Worm (Caenorhabditis elegans): ENCODE results near the gene pdha-1.
A peak's percentile ranks its signal among the peaks of the same experiment; 100 is the strongest.

pdha-1 gene

ce11 chrII:8075324-8075810 is 9.3 kb downstream of the pdha-1 start, which contains the start of gene K02C4.2 (continued):
- TF ChIP-seq hpl-2 (GFP tag; optimal IDR thresholded peaks at IDR 0.05) (peak; percentile 56), unc-30 (tag; optimal IDR thresholded peaks at IDR 0.05) (no peak), lin-39 (tag; optimal IDR thresholded peaks at IDR 0.05) (peak; percentile 18), irx-1 (tag; optimal IDR thresholded peaks at IDR 0.05) (peak; percentile 48), nhr-237 (tag; optimal IDR thresholded peaks at IDR 0.05) (no peak), mdl-1 (tag; optimal IDR thresholded peaks at IDR 0.05) (peak in 1 of 2 experiments; percentile 88), elt-2 (tag; optimal IDR thresholded peaks at IDR 0.05) (peak; percentile 59), isw-1 (GFP tag; IDR thresholded peaks at IDR 0.05) (no peak), nhr-28 (tag; optimal IDR thresholded peaks at IDR 0.05) (no peak), fos-1 (tag; optimal IDR thresholded peaks at IDR 0.05) (peak; percentile 41), ceh-82 (tag; optimal IDR thresholded peaks at IDR 0.05) (peak in 2 of 3 experiments; percentile 26 to 60), ets-5 (GFP tag; IDR thresholded peaks at IDR 0.05) (no peak), nhr-71 (tag; optimal IDR thresholded peaks at IDR 0.05) (peak; percentile 83), mep-1 (tag; optimal IDR thresholded peaks at IDR 0.05) (peak; percentile 87), C34B4.2 (tag; optimal IDR thresholded peaks at IDR 0.05) (no peak), lin-15B (tag; optimal IDR thresholded peaks at IDR 0.05) (no peak), zag-1 (tag; optimal IDR thresholded peaks at IDR 0.05) (no peak), nhr-11 (tag; optimal IDR thresholded peaks at IDR 0.05) (no peak), aly-2 (tag; optimal IDR thresholded peaks at IDR 0.05) (peak; percentile 64), C16A3.4 (tag; optimal IDR thresholded peaks at IDR 0.05) (peak; percentile 88), unc-130 (tag; optimal IDR thresholded peaks at IDR 0.05) (peak; percentile 89), nhr-77 (tag; optimal IDR thresholded peaks at IDR 0.05) (peak; percentile 75), ceh-90 (tag; optimal IDR thresholded peaks at IDR 0.05) (no peak), xbp-1 (tag; optimal IDR thresholded peaks at IDR 0.05) (peak; percentile 56), Y116A8C.19 (tag; optimal IDR thresholded peaks at IDR 0.05; ENCODE audit: borderline replicate concordance) (no peak), sox-4 (tag; optimal IDR thresholded peaks at IDR 0.05) (no peak), unc-86 (tag; optimal IDR thresholded peaks at IDR 0.05) (no peak), unc-98 (GFP tag; IDR thresholded peaks at IDR 0.05) (no peak), rnt-1 (tag; optimal IDR thresholded peaks at IDR 0.05) (peak; percentile 81), nhr-76 (tag; optimal IDR thresholded peaks at IDR 0.05) (peak; percentile 71), swsn-7 (tag; optimal IDR thresholded peaks at IDR 0.05) (peak; percentile 72), ztf-11 (tag; optimal IDR thresholded peaks at IDR 0.05) (peak in 1 of 2 experiments; percentile 7), zip-4 (GFP tag; optimal IDR thresholded peaks at IDR 0.05) (peak; percentile 60), nhr-47 (tag; optimal IDR thresholded peaks at IDR 0.05) (peak; percentile 75), unc-62 (GFP tag; optimal IDR thresholded peaks at IDR 0.05) (no peak), skn-1 (tag; optimal IDR thresholded peaks at IDR 0.05) (peak; percentile 78), lin-13 (GFP tag; optimal IDR thresholded peaks at IDR 0.05) (peak; percentile 69), lsy-2 (tag; optimal IDR thresholded peaks at IDR 0.05) (peak; percentile 59 to 83), tlp-1 (tag; optimal IDR thresholded peaks at IDR 0.05) (no peak), mab-9 (GFP tag; IDR thresholded peaks at IDR 0.05) (peak; percentile 35; the same call in 1 of the 2 replicates), sup-37 (GFP tag; optimal IDR thresholded peaks at IDR 0.05) (peak; percentile 73), nhr-90 (tag; optimal IDR thresholded peaks at IDR 0.05; ENCODE audit: poor library complexity) (peak; percentile 83), fkh-8 (tag; optimal IDR thresholded peaks at IDR 0.05) (peak; percentile 47), alr-1 (tag; optimal IDR thresholded peaks at IDR 0.05; ENCODE audit: borderline replicate concordance) (no peak)

- no peak for TF ChIP-seq vab-15 (tag; optimal IDR thresholded peaks at IDR 0.05)
- no peak for TF ChIP-seq swsn-7 (tag; optimal IDR thresholded peaks at IDR 0.05)
- no peak for TF ChIP-seq zip-4 (GFP tag; optimal IDR thresholded peaks at IDR 0.05)
- TF ChIP-seq C34B4.2 (tag; optimal IDR thresholded peaks at IDR 0.05) = no peak
- TF ChIP-seq mep-1 (tag; optimal IDR thresholded peaks at IDR 0.05) = peak; percentile 33
- no peak for TF ChIP-seq pax-3 (tag; optimal IDR thresholded peaks at IDR 0.05)
- TF ChIP-seq ceh-63 (GFP tag; optimal IDR thresholded peaks at IDR 0.05) = no peak
- no peak for TF ChIP-seq sox-4 (tag; optimal IDR thresholded peaks at IDR 0.05)
- TF ChIP-seq lin-14 (GFP tag; optimal IDR thresholded peaks at IDR 0.05) = peak; percentile 15
- TF ChIP-seq zag-1 (tag; optimal IDR thresholded peaks at IDR 0.05) = no peak
- TF ChIP-seq lin-13 (GFP tag; optimal IDR thresholded peaks at IDR 0.05) = no peak
- TF ChIP-seq dsc-1 (tag; optimal IDR thresholded peaks at IDR 0.05) = no peak
- TF ChIP-seq snu-23 (GFP tag; optimal IDR thresholded peaks at IDR 0.05) = no peak
- TF ChIP-seq ceh-88 (GFP tag; IDR thresholded peaks at IDR 0.05) = no peak
- TF ChIP-seq nhr-19 (GFP tag; conservative IDR thresholded peaks at IDR 0.05) = no peak
- TF ChIP-seq ama-1 (optimal IDR thresholded peaks at IDR 0.05) = no peak
- TF ChIP-seq ceh-82 (tag; optimal IDR thresholded peaks at IDR 0.05) = no peak
- no peak for TF ChIP-seq efl-1 (optimal IDR thresholded peaks at IDR 0.05)
- TF ChIP-seq efl-1 (GFP tag; optimal IDR thresholded peaks at IDR 0.05 in 1 of 2) = no peak
Measured at ce11 chrII:8078041-8078440, 12.0 kb downstream of the pdha-1 start, which contains the start of gene K02C4.5. K02C4.5 (plus strand) TSS chrII:8078435.

Measured in whole organism, L1 larva.